Worm (Caenorhabditis elegans) whole organism, L2 larva: ENCODE data around the gene F02E8.4.

ENCODE experiments used
- R02D3.7 ChIP-seq: fragments of 150-350 bp; optimal IDR thresholded peaks from 2 replicates; lab custom pipeline; 2014; ENCODE audit warnings: missing biosample characterization, missing genetic modification characterization
- dmd-4 ChIP-seq: sonication (generic microtip); optimal IDR thresholded peaks from 2 replicates; lab custom pipeline; 2017; ENCODE audit warnings: missing biosample characterization, missing genetic modification characterization
- elt-3 ChIP-seq: sonication (generic microtip); optimal IDR thresholded peaks from 2 replicates; lab custom pipeline; 2017; ENCODE audit warnings: missing biosample characterization, missing genetic modification characterization
- fos-1 ChIP-seq: fragments of 150-350 bp; optimal IDR thresholded peaks from 2 replicates; lab custom pipeline; 2014; ENCODE audit warnings: missing biosample characterization, missing genetic modification characterization
- nhr-25 ChIP-seq: fragments of 150-350 bp; sonication (generic microtip); optimal IDR thresholded peaks from 3 replicates; lab custom pipeline; 2014; ENCODE audit warnings: missing biosample characterization, missing genetic modification characterization

ce11 chrX:4502039-4502438 is 48.1 kb downstream of the F02E8.4 start:
- TF ChIP-seq R02D3.7 (tag; lab: Kevin White, UChicago): no peak
- TF ChIP-seq fos-1 (tag; lab: Kevin White, UChicago): no peak
- no peak for TF ChIP-seq elt-3 (tag; lab: Kevin White, UChicago)
- no peak for TF ChIP-seq nhr-25 (tag; lab: Kevin White, UChicago)
- no peak for TF ChIP-seq dmd-4 (tag; lab: Kevin White, UChicago)
